Fruit fly (Drosophila melanogaster) whole organism, pupa: Measurements from ENCODE around the gene nwk.

ENCODE experiments used
- CG10348 ChIP-seq: fragments of 200-800 bp; sonication (Bioruptor generic); IDR thresholded peaks from 2 replicates; pipeline ENCODE4 v1.3.6; 2022; ENCODE audit warnings: missing biosample characterization, missing genetic modification characterization
- CG12605 ChIP-seq: fragments of 200-800 bp; sonication (Bioruptor generic); IDR thresholded peaks from 2 replicates; pipeline ENCODE4 v1.3.6; 2022; ENCODE audit warnings: missing biosample characterization, missing genetic modification characterization
- CG13204 ChIP-seq: fragments of 200-800 bp; sonication (Bioruptor generic); optimal IDR thresholded peaks from 2 replicates; lab custom pipeline; 2018; ENCODE audit warnings: missing biosample characterization, mild to moderate bottlenecking, missing genetic modification characterization, moderate library complexity
- CG17806 ChIP-seq: fragments of 200-800 bp; sonication (Bioruptor generic); optimal IDR thresholded peaks from 2 replicates; lab custom pipeline; 2018; ENCODE audit warnings: missing biosample characterization, mild to moderate bottlenecking, missing genetic modification characterization, moderate library complexity
- CG34367 ChIP-seq: fragments of 200-800 bp; sonication (Bioruptor generic); optimal IDR thresholded peaks from 2 replicates; lab custom pipeline; 2018; ENCODE audit warnings: missing biosample characterization, mild to moderate bottlenecking, missing genetic modification characterization
- CG8159 ChIP-seq: fragments of 200-800 bp; sonication (Bioruptor generic); optimal IDR thresholded peaks from 3 replicates; lab custom pipeline; 2018; ENCODE audit warnings: missing biosample characterization, mild to moderate bottlenecking, missing genetic modification characterization, moderate library complexity
- CG8301 ChIP-seq: fragments of 200-800 bp; sonication (Bioruptor generic); optimal IDR thresholded peaks from 2 replicates; lab custom pipeline; 2018; ENCODE audit warnings: missing biosample characterization, mild to moderate bottlenecking, missing genetic modification characterization
- CG9948 ChIP-seq: fragments of 200-800 bp; sonication (Bioruptor generic); optimal IDR thresholded peaks from 2 replicates; lab custom pipeline; 2018; ENCODE audit warnings: missing biosample characterization, mild to moderate bottlenecking, missing genetic modification characterization, moderate library complexity
- EcR ChIP-seq: fragments of 200-800 bp; sonication (Bioruptor generic); optimal IDR thresholded peaks from 3 replicates; lab custom pipeline; 2019; ENCODE audit warnings: missing biosample characterization, missing genetic modification characterization, mild to moderate bottlenecking, moderate library complexity, missing genetic modification reagents
- Ets98B ChIP-seq: fragments of 200-800 bp; sonication (Bioruptor generic); IDR thresholded peaks from 2 replicates; pipeline ENCODE4 v1.3.6; 2022; ENCODE audit warnings: missing biosample characterization, missing genetic modification characterization
- Pif1A ChIP-seq: fragments of 200-800 bp; sonication (Bioruptor generic); optimal IDR thresholded peaks from 3 replicates; lab custom pipeline; 2016; ENCODE audit warnings: missing biosample characterization, missing genetic modification characterization
- Pif1B ChIP-seq: fragments of 200-800 bp; sonication (Bioruptor generic); optimal IDR thresholded peaks from 3 replicates; lab custom pipeline; 2016; ENCODE audit warnings: missing biosample characterization, missing genetic modification characterization
- fd96Ca ChIP-seq: fragments of 200-800 bp; sonication (Bioruptor generic); IDR thresholded peaks from 3 replicates; pipeline ENCODE4 v1.3.6; 2022; ENCODE audit warnings: missing biosample characterization, missing genetic modification characterization
- rn ChIP-seq: fragments of 200-800 bp; sonication (Bioruptor generic); IDR thresholded peaks from 2 replicates; pipeline ENCODE4 v1.3.6; 2022; ENCODE audit warnings: missing biosample characterization, missing genetic modification characterization

DNA sequence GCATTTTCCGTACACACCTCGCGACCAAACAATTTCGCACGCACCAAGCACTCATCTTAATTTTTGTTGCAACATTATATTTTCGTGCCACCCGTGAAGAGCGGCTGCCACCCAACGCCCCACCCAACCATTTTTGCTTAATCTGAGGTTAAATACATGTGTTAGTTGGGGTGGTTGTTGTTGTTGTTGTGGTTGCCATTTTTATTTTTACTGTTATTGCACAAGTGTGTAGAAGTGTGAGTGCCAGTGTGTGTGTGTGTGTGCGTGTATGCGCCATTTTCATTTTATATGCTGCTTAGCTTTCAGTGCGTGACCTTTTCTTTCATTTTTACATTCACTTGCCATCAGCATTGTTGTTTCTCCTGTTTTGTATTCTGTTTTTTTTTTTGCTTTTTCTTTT is 51.0 kb downstream of the nwk start:
- no peak for TF ChIP-seq rn (GFP tag; lab: Robert Waterston, UW)
- TF ChIP-seq CG13204: no peak
- TF ChIP-seq CG12605 (GFP tag; lab: Robert Waterston, UW): no peak
- TF ChIP-seq Ets98B (GFP tag; lab: Robert Waterston, UW): no peak
- no peak for TF ChIP-seq CG10348 (GFP tag; lab: Robert Waterston, UW)
- TF ChIP-seq CG34367 (tag; lab: Kevin White, UChicago): no peak
- TF ChIP-seq Pif1A (GFP tag; lab: Kevin White, UChicago): no peak
- no peak for TF ChIP-seq EcR (GFP tag; lab: Kevin White, UChicago)
- no peak for TF ChIP-seq CG8159 (tag; lab: Kevin White, UChicago)
- no peak for TF ChIP-seq Pif1B
- TF ChIP-seq CG17806 (tag; lab: Kevin White, UChicago): no peak
- no peak for TF ChIP-seq CG9948 (tag; lab: Kevin White, UChicago)
- no peak for TF ChIP-seq fd96Ca (GFP tag; lab: Robert Waterston, UW)
- TF ChIP-seq CG8301 (tag; lab: Kevin White, UChicago): no peak
